Fruit fly (Drosophila melanogaster): Measurements from ENCODE around the gene Rph.

Gene Rph

DNA sequence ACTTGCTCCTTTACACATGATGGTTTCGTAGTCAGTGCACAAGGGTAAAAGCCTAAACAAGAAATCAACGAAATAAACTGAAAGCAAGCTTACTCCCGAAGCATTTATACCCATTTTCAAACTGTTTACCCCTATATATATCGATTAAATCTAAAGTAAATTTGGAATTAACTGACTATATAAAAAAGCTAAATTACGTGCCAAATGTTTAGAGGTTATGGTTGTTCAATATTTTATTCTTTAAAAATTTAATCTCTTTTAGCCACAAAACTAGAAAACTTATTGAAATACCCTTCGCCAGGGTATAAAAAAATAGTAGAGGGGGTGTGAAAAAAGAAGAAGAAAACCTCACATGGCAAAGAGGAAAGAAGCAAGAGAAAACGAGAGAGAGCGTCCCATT lies 25.7 kb downstream of the Rph start (continued):
- TF ChIP-seq CG12942 (GFP tag; optimal IDR thresholded peaks at IDR 0.05): peak; percentile 9
- no peak for TF ChIP-seq Bdp1 (GFP tag; optimal IDR thresholded peaks at IDR 0.05)
- TF ChIP-seq Ets97D (GFP tag; optimal IDR thresholded peaks at IDR 0.05): no peak
- TF ChIP-seq lola (GFP tag; optimal IDR thresholded peaks at IDR 0.05): peak in 1 of 3 experiments; percentile 74
- no peak for TF ChIP-seq ato (GFP tag; IDR thresholded peaks at IDR 0.05; ENCODE audit: partially characterized antibody)
- TF ChIP-seq CG11093 (GFP tag; IDR thresholded peaks at IDR 0.05): no peak
- TF ChIP-seq fd3F (GFP tag; optimal IDR thresholded peaks at IDR 0.05): peak; percentile 34
- no peak for TF ChIP-seq CG30020 (tag; optimal IDR thresholded peaks at IDR 0.05)
- no peak for TF ChIP-seq Kr (GFP tag; optimal IDR thresholded peaks at IDR 0.05)
- no peak for TF ChIP-seq YL-1 (GFP tag; optimal IDR thresholded peaks at IDR 0.05)
- TF ChIP-seq nmo (GFP tag; optimal IDR thresholded peaks at IDR 0.05): peak; percentile 60
- no peak for TF ChIP-seq Dbx (GFP tag; IDR thresholded peaks at IDR 0.05)
- peak; percentile 74 for TF ChIP-seq CG7839 (tag; optimal IDR thresholded peaks at IDR 0.05)
- no peak for TF ChIP-seq ERR (GFP tag; optimal IDR thresholded peaks at IDR 0.05)
- TF ChIP-seq CG15696 (tag; optimal IDR thresholded peaks at IDR 0.05): peak; percentile 46
- no peak for TF ChIP-seq Nf-YC (tag; optimal IDR thresholded peaks at IDR 0.05)
- peak; percentile 18 for TF ChIP-seq Side (GFP tag; optimal IDR thresholded peaks at IDR 0.05)
- peak; percentile 74 for TF ChIP-seq CG2120 (GFP tag; optimal IDR thresholded peaks at IDR 0.05)
- peak; percentile 30 for TF ChIP-seq CG4820 (GFP tag; optimal IDR thresholded peaks at IDR 0.05)
- TF ChIP-seq CG11696 (GFP tag; IDR thresholded peaks at IDR 0.05): 0 out of 2 replicates have a peak, but pooled peaks have one; percentile 13
- no peak for TF ChIP-seq ap (GFP tag; IDR thresholded peaks at IDR 0.05)
- TF ChIP-seq slp2 (GFP tag; optimal IDR thresholded peaks at IDR 0.05): peak; percentile 14
- TF ChIP-seq Hmr (GFP tag; optimal IDR thresholded peaks at IDR 0.05): peak; percentile 74
- TF ChIP-seq CG6175 (GFP tag; IDR thresholded peaks at IDR 0.05): no peak
- no peak; the same call in 1 of the 2 replicates for TF ChIP-seq sisA (GFP tag; IDR thresholded peaks at IDR 0.05)
- TF ChIP-seq Sin3A (optimal IDR thresholded peaks at IDR 0.05): no peak
- no peak for TF ChIP-seq Mes4 (GFP tag; optimal IDR thresholded peaks at IDR 0.05)
- TF ChIP-seq phol (tag; optimal IDR thresholded peaks at IDR 0.05): peak; percentile 65
- TF ChIP-seq bab2 (GFP tag; optimal IDR thresholded peaks at IDR 0.05): peak; percentile 32
- no peak for TF ChIP-seq Ets65A (GFP tag)
- TF ChIP-seq CG9797 (GFP tag; optimal IDR thresholded peaks at IDR 0.05): no peak
- peak; percentile 56 for TF ChIP-seq cwo (GFP tag; optimal IDR thresholded peaks at IDR 0.05)
- TF ChIP-seq knrl (GFP tag; IDR thresholded peaks at IDR 0.05; ENCODE audit: partially characterized antibody): no peak
- no peak for TF ChIP-seq CG17612 (GFP tag; IDR thresholded peaks at IDR 0.05)
- peak; percentile 56 for TF ChIP-seq Xbp1 (GFP tag; optimal IDR thresholded peaks at IDR 0.05)
- peak; percentile 27 for TF ChIP-seq disco-r (GFP tag; optimal IDR thresholded peaks at IDR 0.05)
- TF ChIP-seq kah (GFP tag; optimal IDR thresholded peaks at IDR 0.05): no peak
- TF ChIP-seq insv (GFP tag; optimal IDR thresholded peaks at IDR 0.05): no peak
- peak; percentile 92 for TF ChIP-seq sens (GFP tag)
- peak; percentile 15 for TF ChIP-seq Max (GFP tag; optimal IDR thresholded peaks at IDR 0.05)
- peak; percentile 59 for TF ChIP-seq CG6689 (GFP tag; IDR thresholded peaks at IDR 0.05)
- TF ChIP-seq CG3838 (GFP tag; optimal IDR thresholded peaks at IDR 0.05): no peak
- TF ChIP-seq CG9215 (GFP tag; IDR thresholded peaks at IDR 0.05): no peak
- TF ChIP-seq Mad (GFP tag; optimal IDR thresholded peaks at IDR 0.05): no peak
- TF ChIP-seq jumu (GFP tag; optimal IDR thresholded peaks at IDR 0.05): no peak
- TF ChIP-seq CG17829 (tag; optimal IDR thresholded peaks at IDR 0.05): peak; percentile 61
- no peak for TF ChIP-seq da (GFP tag; optimal IDR thresholded peaks at IDR 0.05)
- TF ChIP-seq E2f2 (GFP tag; IDR thresholded peaks at IDR 0.05): peak; percentile 23; the same call in 1 of the 2 replicates
- no peak for TF ChIP-seq inv (GFP tag; IDR thresholded peaks at IDR 0.05; ENCODE audit: partially characterized antibody)
- TF ChIP-seq Sry-δ (GFP tag; optimal IDR thresholded peaks at IDR 0.05): peak; percentile 12
- TF ChIP-seq sob (GFP tag; IDR thresholded peaks at IDR 0.05): 0 out of 2 replicates have a peak, but pooled peaks have one; percentile 13
- peak; percentile 46 for TF ChIP-seq CG13775 (GFP tag; optimal IDR thresholded peaks at IDR 0.05)

Data from whole organism, embryonic.